Fruit fly (Drosophila melanogaster) whole organism, embryonic: Measurements from ENCODE around the gene CG43693.

ENCODE experiments used
- Atf3 ChIP-seq: fragments of 200-800 bp; sonication (Bioruptor generic); optimal IDR thresholded peaks from 3 replicates; lab custom pipeline; 2016; ENCODE audit warnings: missing biosample characterization, missing genetic modification characterization
- BEAF-32 ChIP-seq: fragments of 200-800 bp; sonication (Bioruptor generic); optimal IDR thresholded peaks from 3 replicates; lab custom pipeline; 2017; ENCODE audit warnings: missing biosample characterization, missing genetic modification characterization, mild to moderate bottlenecking, moderate library complexity, missing genetic modification reagents
- CG10274 ChIP-seq: fragments of 200-800 bp; sonication (Bioruptor generic); optimal IDR thresholded peaks from 3 replicates; lab custom pipeline; 2017; ENCODE audit warnings: missing biosample characterization, mild to moderate bottlenecking, missing genetic modification characterization
- CG10431 ChIP-seq: fragments of 200-800 bp; sonication (Bioruptor generic); optimal IDR thresholded peaks from 3 replicates; lab custom pipeline; 2018; ENCODE audit warnings: missing biosample characterization, mild to moderate bottlenecking, missing genetic modification characterization
- CG11696 ChIP-seq: fragments of 200-800 bp; sonication (Bioruptor generic); IDR thresholded peaks from 2 replicates; pipeline ENCODE4 v1.3.6; 2022; ENCODE audit warnings: missing biosample characterization, missing genetic modification characterization
- CG13123 ChIP-seq: fragments of 200-800 bp; sonication (Bioruptor generic); optimal IDR thresholded peaks from 2 replicates; lab custom pipeline; 2016; ENCODE audit warnings: missing biosample characterization, missing genetic modification characterization
- CG14441 ChIP-seq: fragments of 200-800 bp; sonication (Bioruptor generic); IDR thresholded peaks from 2 replicates; pipeline ENCODE4 v1.3.6; 2022; ENCODE audit warnings: missing biosample characterization, missing genetic modification characterization
- CG14667 ChIP-seq: fragments of 200-800 bp; sonication (Bioruptor generic); IDR thresholded peaks from 2 replicates; pipeline ENCODE4 v1.3.6; 2022; ENCODE audit warnings: missing biosample characterization, missing genetic modification characterization
- CG14860 ChIP-seq: fragments of 200-800 bp; sonication (Bioruptor generic); IDR thresholded peaks from 3 replicates; pipeline ENCODE4 v1.3.6; 2022; ENCODE audit warnings: missing biosample characterization, missing genetic modification characterization; ENCODE audit not compliant: partially characterized antibody
- CG15479 ChIP-seq: fragments of 200-800 bp; sonication (Bioruptor generic); optimal IDR thresholded peaks from 3 replicates; lab custom pipeline; 2019; ENCODE audit warnings: missing biosample characterization, mild to moderate bottlenecking, missing genetic modification characterization, moderate library complexity
- CG17829 ChIP-seq: fragments of 200-800 bp; optimal IDR thresholded peaks from 2 replicates; lab custom pipeline; 2019; ENCODE audit warnings: missing biosample characterization, mild to moderate bottlenecking, missing genetic modification characterization, moderate library complexity
- CG3995 ChIP-seq: fragments of 200-800 bp; sonication (Bioruptor generic); optimal IDR thresholded peaks from 3 replicates; lab custom pipeline; 2016; ENCODE audit warnings: missing biosample characterization, missing genetic modification characterization
- CG4360 ChIP-seq: fragments of 200-800 bp; sonication (Bioruptor generic); IDR thresholded peaks from 2 replicates; pipeline ENCODE4 v1.3.6; 2022; ENCODE audit warnings: missing biosample characterization, missing genetic modification characterization
- CG5180 ChIP-seq: fragments of 200-800 bp; sonication (Bioruptor generic); optimal IDR thresholded peaks from 3 replicates; lab custom pipeline; 2017; ENCODE audit warnings: missing biosample characterization, missing genetic modification characterization, mild to moderate bottlenecking, moderate library complexity, missing genetic modification reagents
- CG6683 ChIP-seq: fragments of 200-800 bp; sonication (Bioruptor generic); optimal IDR thresholded peaks from 2 replicates; lab custom pipeline; 2017; ENCODE audit warnings: missing biosample characterization, mild to moderate bottlenecking, missing genetic modification characterization, missing genetic modification reagents
- CG8089 ChIP-seq: fragments of 200-800 bp; sonication (Bioruptor generic); optimal IDR thresholded peaks from 3 replicates; lab custom pipeline; 2016; ENCODE audit warnings: missing biosample characterization, missing genetic modification characterization
- CG8765 ChIP-seq: fragments of 200-800 bp; sonication (Bioruptor generic); IDR thresholded peaks from 2 replicates; pipeline ENCODE4 v1.3.6; 2022; ENCODE audit warnings: missing biosample characterization, missing genetic modification characterization
- CG9876 ChIP-seq: fragments of 200-800 bp; sonication (Bioruptor generic); optimal IDR thresholded peaks from 2 replicates; lab custom pipeline; 2016; ENCODE audit warnings: missing biosample characterization, missing genetic modification characterization
- CrebB ChIP-seq: fragments of 200-800 bp; sonication (Bioruptor generic); optimal IDR thresholded peaks from 3 replicates; lab custom pipeline; 2018; ENCODE audit warnings: missing biosample characterization, mild to moderate bottlenecking, missing genetic modification characterization
- Dad ChIP-seq: fragments of 200-800 bp; sonication (Bioruptor generic); optimal IDR thresholded peaks from 3 replicates; lab custom pipeline; 2016; ENCODE audit warnings: missing biosample characterization, missing genetic modification characterization
- Eip74EF ChIP-seq, 2 experiments: fragments of 200-800 bp in 1 of 2; fragments of >200 bp in 1 of 2; sonication (Bioruptor generic) in 1 of 2; optimal IDR thresholded peaks; 2 replicates each; lab custom pipeline; 2017 to 2019; ENCODE audit warnings: missing biosample characterization in 2 of 2, missing genetic modification characterization in 2 of 2, mild to moderate bottlenecking in 1 of 2, moderate library complexity in 1 of 2
- HLH4C ChIP-seq: fragments of 200-800 bp; sonication (Bioruptor generic); IDR thresholded peaks from 3 replicates; pipeline ENCODE4 v1.3.6; 2022; ENCODE audit warnings: missing biosample characterization, missing genetic modification characterization; ENCODE audit not compliant: partially characterized antibody
- Hmx ChIP-seq: fragments of 200-800 bp; sonication (Bioruptor generic); optimal IDR thresholded peaks from 2 replicates; lab custom pipeline; 2016; ENCODE audit warnings: missing biosample characterization, missing genetic modification characterization
- Nf-YB ChIP-seq: fragments of 200-800 bp; sonication (Bioruptor generic); optimal IDR thresholded peaks from 3 replicates; lab custom pipeline; 2019; ENCODE audit warnings: missing biosample characterization, mild to moderate bottlenecking, missing genetic modification characterization, moderate library complexity
- PHDP ChIP-seq: fragments of 200-800 bp; sonication (Bioruptor generic); optimal IDR thresholded peaks from 3 replicates; lab custom pipeline; 2018; ENCODE audit warnings: missing biosample characterization, mild to moderate bottlenecking, missing genetic modification characterization, moderate library complexity
- Pdp1 ChIP-seq, 2 experiments: fragments of 200-800 bp; sonication (Bioruptor generic); optimal IDR thresholded peaks; 3 replicates each; lab custom pipeline; 2016; ENCODE audit warnings: missing biosample characterization in 2 of 2, missing genetic modification characterization in 2 of 2, mild to moderate bottlenecking in 1 of 2, moderate library complexity in 1 of 2
- Usf ChIP-seq: fragments of 200-800 bp; sonication (Bioruptor generic); optimal IDR thresholded peaks from 2 replicates; lab custom pipeline; 2017; ENCODE audit warnings: missing genotype, missing biosample characterization, missing genetic modification characterization
- Vsx1 ChIP-seq: fragments of 200-800 bp; sonication (Bioruptor generic); optimal IDR thresholded peaks from 2 replicates; lab custom pipeline; 2017; ENCODE audit warnings: missing biosample characterization, mild to moderate bottlenecking, missing genetic modification characterization, missing genetic modification reagents
- abd-A ChIP-seq: fragments of 200-800 bp; sonication (Bioruptor generic); optimal IDR thresholded peaks from 3 replicates; lab custom pipeline; 2019; ENCODE audit warnings: missing biosample characterization, mild to moderate bottlenecking, missing genetic modification characterization, moderate library complexity
- ci ChIP-seq: fragments of 200-800 bp; sonication (Bioruptor generic); IDR thresholded peaks from 3 replicates; pipeline ENCODE4 v1.3.6; 2022; ENCODE audit warnings: missing biosample characterization, missing genetic modification characterization
- da ChIP-seq: fragments of 200-800 bp; sonication (Bioruptor generic); optimal IDR thresholded peaks from 2 replicates; lab custom pipeline; 2016; ENCODE audit warnings: missing biosample characterization, missing genetic modification characterization
- disco-r ChIP-seq: fragments of 200-800 bp; sonication (Bioruptor generic); optimal IDR thresholded peaks from 2 replicates; lab custom pipeline; 2016; ENCODE audit warnings: missing biosample characterization, missing genetic modification characterization
- fd64A ChIP-seq: fragments of 200-800 bp; sonication (Bioruptor generic); optimal IDR thresholded peaks from 3 replicates; lab custom pipeline; 2018; ENCODE audit warnings: missing biosample characterization, mild to moderate bottlenecking, missing genetic modification characterization
- fru ChIP-seq: fragments of >200 bp; optimal IDR thresholded peaks from 2 replicates; lab custom pipeline; 2017
- fu2 ChIP-seq: fragments of 200-800 bp; sonication (Bioruptor generic); optimal IDR thresholded peaks from 2 replicates; lab custom pipeline; 2016; ENCODE audit warnings: missing biosample characterization, missing genetic modification characterization
- grn ChIP-seq: fragments of 200-800 bp; sonication (Bioruptor generic); optimal IDR thresholded peaks from 3 replicates; lab custom pipeline; 2017; ENCODE audit warnings: missing biosample characterization, missing genetic modification characterization
- klu ChIP-seq: fragments of 200-800 bp; sonication (Bioruptor generic); IDR thresholded peaks from 2 replicates; pipeline ENCODE4 v1.3.6; 2022; ENCODE audit warnings: missing biosample characterization, missing genetic modification characterization
- lmd ChIP-seq: fragments of 200-800 bp; sonication (Bioruptor generic); IDR thresholded peaks from 2 replicates; pipeline ENCODE4 v1.3.6; 2022; ENCODE audit warnings: missing biosample characterization, missing genetic modification characterization
- lola ChIP-seq, 3 experiments: fragments of >200 bp in 2 of 3; fragments of 200-800 bp in 1 of 3; sonication (Bioruptor generic) in 1 of 3; optimal IDR thresholded peaks; 2 replicates each; lab custom pipeline; 2017 to 2019; ENCODE audit warnings: missing biosample characterization in 3 of 3, missing genetic modification characterization in 3 of 3, mild to moderate bottlenecking in 1 of 3, moderate library complexity in 1 of 3
- nmo ChIP-seq: fragments of 200-800 bp; sonication (Bioruptor generic); optimal IDR thresholded peaks from 2 replicates; lab custom pipeline; 2018; ENCODE audit warnings: missing biosample characterization, mild to moderate bottlenecking, missing genetic modification characterization, moderate library complexity
- phol ChIP-seq: fragments of 200-800 bp; sonication (Bioruptor generic); optimal IDR thresholded peaks from 3 replicates; lab custom pipeline; 2018; ENCODE audit warnings: missing biosample characterization, mild to moderate bottlenecking, missing genetic modification characterization, moderate library complexity
- pnt ChIP-seq: fragments of 200-800 bp; sonication (Bioruptor generic); optimal IDR thresholded peaks from 3 replicates; lab custom pipeline; 2016; ENCODE audit warnings: missing biosample characterization, missing genetic modification characterization
- scrt ChIP-seq: fragments of 200-800 bp; sonication (Bioruptor generic); optimal IDR thresholded peaks from 2 replicates; lab custom pipeline; 2018; ENCODE audit warnings: missing biosample characterization, mild to moderate bottlenecking, missing genetic modification characterization, moderate library complexity
- sd ChIP-seq: fragments of 200-800 bp; sonication (Bioruptor generic); optimal IDR thresholded peaks from 3 replicates; lab custom pipeline; 2018; ENCODE audit warnings: missing biosample characterization, mild to moderate bottlenecking, missing genetic modification characterization, moderate library complexity
- sens ChIP-seq: fragments of 200-800 bp; sonication (Bioruptor generic); peaks from one replicate; lab custom pipeline; 2016; ENCODE audit warnings: missing biosample characterization, missing genetic modification characterization
- sens-2 ChIP-seq: fragments of 200-800 bp; sonication (Bioruptor generic); IDR thresholded peaks from 2 replicates; pipeline ENCODE4 v1.3.6; 2022; ENCODE audit warnings: missing biosample characterization, missing genetic modification characterization
- sisA ChIP-seq: fragments of 200-800 bp; sonication (Bioruptor generic); IDR thresholded peaks from 2 replicates; pipeline ENCODE4 v1.3.6; 2022; ENCODE audit warnings: missing biosample characterization, missing genetic modification characterization
- sqz ChIP-seq: fragments of 200-800 bp; sonication (Bioruptor generic); optimal IDR thresholded peaks from 3 replicates; lab custom pipeline; 2018; ENCODE audit warnings: missing biosample characterization, mild to moderate bottlenecking, missing genetic modification characterization
- sr ChIP-seq: fragments of 200-800 bp; sonication (Bioruptor generic); IDR thresholded peaks from 3 replicates; pipeline ENCODE4 v1.3.6; 2022; ENCODE audit warnings: missing biosample characterization, missing genetic modification characterization
- stwl ChIP-seq: fragments of 200-800 bp; sonication (Bioruptor generic); optimal IDR thresholded peaks from 3 replicates; lab custom pipeline; 2018; ENCODE audit warnings: missing biosample characterization, mild to moderate bottlenecking, missing genetic modification characterization, moderate library complexity
- ttk ChIP-seq: fragments of 200-800 bp; sonication (Bioruptor generic); IDR thresholded peaks from 2 replicates; pipeline ENCODE4 v2.1.2; 2022; ENCODE audit warnings: missing biosample characterization, missing genetic modification characterization

Gene CG43693

dm6 chr3L:10997240-10997830 is 53.8 kb downstream of the CG43693 start:
- peak; percentile 37; the same call in 1 of the 2 replicates for TF ChIP-seq klu (GFP tag; lab: Robert Waterston, UW)
- no peak for TF ChIP-seq CG10431 (GFP tag; lab: Kevin White, UChicago)
- TF ChIP-seq Hmx, result no peak
- TF ChIP-seq fru, result no peak
- TF ChIP-seq CG15479, result peak; percentile 67
- no peak for TF ChIP-seq CG3995 (GFP tag; lab: Kevin White, UChicago)
- no peak for TF ChIP-seq scrt (GFP tag; lab: Kevin White, UChicago)
- no peak for TF ChIP-seq sr
- TF ChIP-seq sqz (GFP tag; lab: Kevin White, UChicago), result peak; percentile 61
- TF ChIP-seq Usf (GFP tag; lab: Kevin White, UChicago), result no peak
- peak; percentile 7 for TF ChIP-seq sens (GFP tag; lab: Kevin White, UChicago)
- no peak for TF ChIP-seq Nf-YB (GFP tag; lab: Kevin White, UChicago)
- no peak for TF ChIP-seq sens-2
- TF ChIP-seq Eip74EF (GFP tag; optimal IDR thresholded peaks at IDR 0.05; lab: Kevin White, UChicago), result no peak
- no peak for TF ChIP-seq CG8089 (GFP tag; lab: Kevin White, UChicago)
- no peak for TF ChIP-seq CG9876
- peak in 1 of 2 experiments; percentile 55 for TF ChIP-seq Pdp1 (GFP tag; optimal IDR thresholded peaks at IDR 0.05; lab: Kevin White, UChicago)
- TF ChIP-seq nmo (GFP tag; lab: Kevin White, UChicago), result no peak
- no peak for TF ChIP-seq pnt
- no peak for TF ChIP-seq CG10274
- no peak for TF ChIP-seq CG4360 (GFP tag; lab: Robert Waterston, UW)
- no peak for TF ChIP-seq PHDP (tag; lab: Kevin White, UChicago)
- TF ChIP-seq grn (GFP tag; lab: Kevin White, UChicago), result peak; percentile 92
- peak; percentile 38 for TF ChIP-seq sd (tag; lab: Kevin White, UChicago)
- no peak for TF ChIP-seq CG14860 (GFP tag; lab: Robert Waterston, UW)
- no peak for TF ChIP-seq CG17829
- no peak for TF ChIP-seq CG14441 (GFP tag; lab: Robert Waterston, UW)
- no peak for TF ChIP-seq CG8765
- no peak for TF ChIP-seq CG6683 (GFP tag; lab: Kevin White, UChicago)
- TF ChIP-seq CG13123 (GFP tag; lab: Kevin White, UChicago), result no peak
- TF ChIP-seq ttk, result no peak
- no peak for TF ChIP-seq Vsx1
- no peak for TF ChIP-seq ci (GFP tag; lab: Robert Waterston, UW)
- no peak for TF ChIP-seq lola (GFP tag; optimal IDR thresholded peaks at IDR 0.05; lab: Kevin White, UChicago)
- TF ChIP-seq fu2, result no peak
- TF ChIP-seq CG11696, result no peak
- no peak for TF ChIP-seq lmd (GFP tag; lab: Robert Waterston, UW)
- no peak for TF ChIP-seq Atf3 (GFP tag; lab: Kevin White, UChicago)
- TF ChIP-seq sisA, result no peak
- no peak for TF ChIP-seq CG5180 (GFP tag; lab: Kevin White, UChicago)
- TF ChIP-seq disco-r, result no peak
- no peak for TF ChIP-seq Dad
- no peak for TF ChIP-seq CG14667 (GFP tag; lab: Robert Waterston, UW)
- no peak for TF ChIP-seq fd64A (GFP tag; lab: Kevin White, UChicago)
- TF ChIP-seq HLH4C (GFP tag; lab: Robert Waterston, UW), result no peak
- no peak for TF ChIP-seq phol (tag; lab: Kevin White, UChicago)
- no peak for TF ChIP-seq CrebB (tag; lab: Kevin White, UChicago)
- no peak for TF ChIP-seq da
- TF ChIP-seq BEAF-32 (GFP tag; lab: Kevin White, UChicago), result no peak
- TF ChIP-seq abd-A (tag; lab: Kevin White, UChicago), result peak; percentile 28
- no peak for TF ChIP-seq stwl (tag; lab: Kevin White, UChicago)
